Fruit fly (Drosophila melanogaster) Kc167 (cell line): ENCODE data around the gene CG32074.

Experiments used
- Myc ChIP-seq: fragments of >200 bp; optimal IDR thresholded peaks from 2 replicates; lab custom pipeline; 2017; ENCODE audit warnings: missing external identifiers
- Sin3A ChIP-seq: fragments of >200 bp; optimal IDR thresholded peaks from 2 replicates; lab custom pipeline; 2018; ENCODE audit warnings: missing external identifiers
- h ChIP-seq: fragments of >200 bp; optimal IDR thresholded peaks from 3 replicates; lab custom pipeline; 2018; ENCODE audit warnings: missing external identifiers
- insv ChIP-seq: fragments of >200 bp; optimal IDR thresholded peaks from 3 replicates; lab custom pipeline; 2018; ENCODE audit warnings: missing external identifiers

dm6 chr3L:11103773-11104172, 28.3 kb downstream of the CG32074 start, which contains the start of gene CG32071:
- TF ChIP-seq h (lab: Kevin White, UChicago) (no peak), Sin3A (lab: Kevin White, UChicago) (no peak), Myc (lab: Kevin White, UChicago) (no peak), insv (no peak)
